Worm (Caenorhabditis elegans) whole organism, late embryonic: ENCODE results near the gene T16G1.9.

Source experiments
- elt-2 ChIP-seq: sonication (generic microtip); optimal IDR thresholded peaks from 2 replicates; lab custom pipeline; 2016; ENCODE audit warnings: missing genetic modification reagents, missing genetic modification characterization, missing compliant biosample characterization
- fkh-10 ChIP-seq: fragments of 150-350 bp; optimal IDR thresholded peaks from 2 replicates; lab custom pipeline; 2014; ENCODE audit warnings: missing biosample characterization, missing genetic modification reagents, missing genetic modification characterization
- lin-11 ChIP-seq: fragments of 200-800 bp; sonication (Bioruptor generic); optimal IDR thresholded peaks from 2 replicates; lab custom pipeline; 2018; ENCODE audit warnings: mild to moderate bottlenecking, missing genetic modification characterization, missing compliant biosample characterization
- pha-2 ChIP-seq: sonication (generic microtip); optimal IDR thresholded peaks from 2 replicates; lab custom pipeline; 2017; ENCODE audit warnings: mild to moderate bottlenecking, missing genetic modification characterization, missing compliant biosample characterization
- pros-1 ChIP-seq: fragments of 150-350 bp; optimal IDR thresholded peaks from 2 replicates; lab custom pipeline; 2014; ENCODE audit warnings: missing biosample characterization, missing genetic modification reagents, missing genetic modification characterization

- TF ChIP-seq fkh-10 (GFP tag; lab: Kevin White, UChicago): no peak
- TF ChIP-seq pha-2 (tag; lab: Kevin White, UChicago): no peak
- TF ChIP-seq lin-11 (tag; lab: Kevin White, UChicago): no peak
- TF ChIP-seq pros-1: no peak
- TF ChIP-seq elt-2 (tag; lab: Kevin White, UChicago): no peak
These were observed 49.4 kb upstream of the T16G1.9 start for ce11 chrV:13000068-13000467.
